Worm (Caenorhabditis elegans): ENCODE data around the gene fbxb-40.
"Not testable (repeated sequence)": the region's sequence is repeated elsewhere in the genome, so short reads cannot be mapped to it uniquely, and the experiment has no call there.

Gene fbxb-40

ce11 chrII:1071432-1071831 is 21.7 kb upstream of the fbxb-40 start:
- no peak for TF ChIP-seq med-1 (GFP tag; optimal IDR thresholded peaks at IDR 0.05; ENCODE audit: insufficient read depth)
- TF ChIP-seq ztf-23 (GFP tag; IDR thresholded peaks at IDR 0.05): no peak
- no peak for TF ChIP-seq ztf-29 (GFP tag; IDR thresholded peaks at IDR 0.05)
- no peak for TF ChIP-seq cog-1 (tag; optimal IDR thresholded peaks at IDR 0.05)
- no peak for TF ChIP-seq tab-1 (GFP tag; IDR thresholded peaks at IDR 0.05)
- TF ChIP-seq ref-1 (GFP tag; conservative IDR thresholded peaks at IDR 0.05): no peak
- no peak for TF ChIP-seq T22C8.4 (GFP tag; IDR thresholded peaks at IDR 0.05)
- TF ChIP-seq klf-2 (GFP tag; conservative IDR thresholded peaks at IDR 0.05): no peak
- TF ChIP-seq flt-1 (GFP tag; IDR thresholded peaks at IDR 0.05): no peak

- no peak for TF ChIP-seq flt-1 (GFP tag; IDR thresholded peaks at IDR 0.05)
- TF ChIP-seq ztf-23 (GFP tag; IDR thresholded peaks at IDR 0.05): no peak
- no peak for TF ChIP-seq ztf-29 (GFP tag; IDR thresholded peaks at IDR 0.05)
- TF ChIP-seq ref-1 (GFP tag; conservative IDR thresholded peaks at IDR 0.05): no peak
- no peak for TF ChIP-seq tab-1 (GFP tag; IDR thresholded peaks at IDR 0.05)
These were observed 21.1 kb upstream of the fbxb-40 start, which contains the start of gene K02E7.12 for ce11 chrII:1070875-1071274. TSS of gene K02E7.12 (plus strand) at chrII:1071175.

- TF ChIP-seq flt-1 (GFP tag; IDR thresholded peaks at IDR 0.05) (no peak), cog-1 (tag; optimal IDR thresholded peaks at IDR 0.05) (no peak), ztf-29 (GFP tag; IDR thresholded peaks at IDR 0.05) (no peak), ref-1 (GFP tag; conservative IDR thresholded peaks at IDR 0.05) (no peak), klf-2 (GFP tag; conservative IDR thresholded peaks at IDR 0.05) (no peak), T22C8.4 (GFP tag; IDR thresholded peaks at IDR 0.05) (no peak), ztf-23 (GFP tag; IDR thresholded peaks at IDR 0.05) (no peak), med-1 (GFP tag; optimal IDR thresholded peaks at IDR 0.05; ENCODE audit: insufficient read depth) (no peak)
These were observed 17.2 kb upstream of the fbxb-40 start, which contains the start of gene K02E7.10 for ce11 chrII:1066907-1067306. TSS of gene K02E7.10 (minus strand) at chrII:1067007.

DNA sequence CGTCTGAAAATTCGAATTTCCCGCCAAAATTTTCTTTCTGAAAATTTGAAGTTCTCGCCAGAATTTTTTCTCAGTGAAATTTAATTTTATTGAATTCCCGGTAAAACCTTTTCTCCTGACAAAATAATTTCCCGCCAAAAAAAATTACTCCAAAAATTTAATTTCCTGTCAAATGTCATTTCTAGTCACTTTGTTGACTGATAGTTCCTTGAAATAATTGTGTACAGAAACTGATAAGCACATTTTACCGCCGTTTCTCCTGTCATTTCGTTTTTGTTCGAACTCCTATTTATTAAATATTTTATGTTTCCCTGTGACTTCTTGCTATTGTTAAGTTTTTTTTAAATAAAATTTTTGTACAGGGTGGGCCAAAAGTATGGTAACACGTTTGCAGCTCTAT is 14.2 kb upstream of the fbxb-40 start:
- no peak for TF ChIP-seq T22C8.4 (GFP tag; IDR thresholded peaks at IDR 0.05)
- TF ChIP-seq tab-1 (GFP tag; IDR thresholded peaks at IDR 0.05): no peak
- no peak for TF ChIP-seq flt-1 (GFP tag; IDR thresholded peaks at IDR 0.05)
- no peak for TF ChIP-seq ztf-29 (GFP tag; IDR thresholded peaks at IDR 0.05)
- TF ChIP-seq ztf-23 (GFP tag; IDR thresholded peaks at IDR 0.05): no peak
- no peak for TF ChIP-seq ref-1 (GFP tag; conservative IDR thresholded peaks at IDR 0.05)
- TF ChIP-seq med-1 (GFP tag; optimal IDR thresholded peaks at IDR 0.05; ENCODE audit: insufficient read depth): no peak
- no peak for TF ChIP-seq klf-2 (GFP tag; conservative IDR thresholded peaks at IDR 0.05)
- TF ChIP-seq cog-1 (tag; optimal IDR thresholded peaks at IDR 0.05): no peak

ce11 chrII:1060702-1061101 is 11.0 kb upstream of the fbxb-40 start, which contains the start of gene btb-10:
TSS of gene btb-10 (minus strand) at chrII:1060802.
- TF ChIP-seq ref-1 (GFP tag; conservative IDR thresholded peaks at IDR 0.05); cog-1 (tag; optimal IDR thresholded peaks at IDR 0.05); klf-2 (GFP tag; conservative IDR thresholded peaks at IDR 0.05): not testable (repeated sequence)

ce11 chrII:1056844-1057243 is 7.1 kb upstream of the fbxb-40 start:
- TF ChIP-seq ztf-29 (GFP tag; IDR thresholded peaks at IDR 0.05) (no peak), ztf-23 (GFP tag; IDR thresholded peaks at IDR 0.05) (no peak), cog-1 (tag; optimal IDR thresholded peaks at IDR 0.05) (no peak), T22C8.4 (GFP tag; IDR thresholded peaks at IDR 0.05) (no peak), tab-1 (GFP tag; IDR thresholded peaks at IDR 0.05) (no peak), ref-1 (GFP tag; conservative IDR thresholded peaks at IDR 0.05) (no peak), med-1 (GFP tag; optimal IDR thresholded peaks at IDR 0.05; ENCODE audit: insufficient read depth) (no peak)

- TF ChIP-seq tab-1, ztf-29, T22C8.4 (GFP tag; IDR thresholded peaks at IDR 0.05): not testable (repeated sequence)
These were observed 5.0 kb upstream of the fbxb-40 start, which contains the start of gene K02E7.7 for ce11 chrII:1054724-1055123. TSS of gene K02E7.7 (plus strand) at chrII:1055024.

- TF ChIP-seq klf-2 (GFP tag; conservative IDR thresholded peaks at IDR 0.05) (no peak), cog-1 (tag; optimal IDR thresholded peaks at IDR 0.05) (no peak), ref-1 (GFP tag; conservative IDR thresholded peaks at IDR 0.05) (no peak)
These were observed 2.8 kb downstream of the fbxb-40 start for ce11 chrII:1046937-1047336.

ce11 chrII:1045692-1046091 is 4.1 kb downstream of the fbxb-40 start, which contains the start of gene str-148:
TSS of gene str-148 (plus strand) at chrII:1045992.
- no peak for TF ChIP-seq tab-1 (GFP tag; IDR thresholded peaks at IDR 0.05)
- no peak for TF ChIP-seq ref-1 (GFP tag; conservative IDR thresholded peaks at IDR 0.05)
- no peak for TF ChIP-seq ztf-29 (GFP tag; IDR thresholded peaks at IDR 0.05)
- TF ChIP-seq flt-1 (GFP tag; IDR thresholded peaks at IDR 0.05): no peak
- TF ChIP-seq ztf-23 (GFP tag; IDR thresholded peaks at IDR 0.05): no peak
- no peak for TF ChIP-seq cog-1 (tag; optimal IDR thresholded peaks at IDR 0.05)
- no peak for TF ChIP-seq med-1 (GFP tag; optimal IDR thresholded peaks at IDR 0.05; ENCODE audit: insufficient read depth)
- no peak for TF ChIP-seq klf-2 (GFP tag; conservative IDR thresholded peaks at IDR 0.05)
- TF ChIP-seq T22C8.4 (GFP tag; IDR thresholded peaks at IDR 0.05): no peak

- peak; percentile 58 for TF ChIP-seq T22C8.4 (GFP tag; IDR thresholded peaks at IDR 0.05)
These were observed 5.8 kb downstream of the fbxb-40 start, which contains the start of gene fbxb-45 for ce11 chrII:1043932-1044331. TSS of gene fbxb-45 (minus strand) at chrII:1044032.

DNA sequence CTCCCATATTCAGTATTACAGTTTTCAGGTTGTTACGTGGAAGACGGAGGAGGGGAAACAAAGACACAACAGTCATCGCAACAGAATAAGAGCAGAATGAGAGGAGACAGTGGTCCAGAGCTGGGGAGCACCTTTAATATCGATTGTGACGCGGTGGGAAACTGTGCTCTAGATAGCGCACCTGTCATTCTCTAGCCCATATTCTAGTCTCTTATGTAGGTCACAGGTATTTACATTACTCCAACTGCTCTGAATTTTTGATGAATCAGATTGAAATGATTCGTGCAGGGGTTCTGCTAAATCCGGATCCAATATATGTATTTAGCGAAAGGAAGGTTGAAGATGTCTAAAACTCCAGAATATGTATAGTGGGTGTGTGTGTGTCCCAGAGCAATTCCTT is 7.5 kb downstream of the fbxb-40 start, which contains the start of gene fbxb-41:
Gene fbxb-41, minus strand, starts transcription at position 101 of the 400 bp plus-strand sequence.
- TF ChIP-seq klf-2 (GFP tag; conservative IDR thresholded peaks at IDR 0.05) (no peak), tab-1 (GFP tag; IDR thresholded peaks at IDR 0.05) (no peak), cog-1 (tag; optimal IDR thresholded peaks at IDR 0.05) (no peak), ztf-23 (GFP tag; IDR thresholded peaks at IDR 0.05) (no peak), med-1 (GFP tag; optimal IDR thresholded peaks at IDR 0.05; ENCODE audit: insufficient read depth) (no peak), T22C8.4 (GFP tag; IDR thresholded peaks at IDR 0.05) (no peak), ref-1 (GFP tag; conservative IDR thresholded peaks at IDR 0.05) (no peak), flt-1 (GFP tag; IDR thresholded peaks at IDR 0.05) (no peak), ztf-29 (GFP tag; IDR thresholded peaks at IDR 0.05) (no peak)

All from whole organism, midembryonic.